Worm (Caenorhabditis elegans) whole organism, L1 larva: ENCODE results near the gene str-134.

Source experiments
- C16A3.4 ChIP-seq: fragments of 150-350 bp; optimal IDR thresholded peaks from 2 replicates; lab custom pipeline; 2014; ENCODE audit warnings: missing biosample characterization, missing genetic modification characterization
- C34B4.2 ChIP-seq: sonication (generic microtip); optimal IDR thresholded peaks from 2 replicates; lab custom pipeline; 2017; ENCODE audit warnings: mild to moderate bottlenecking, missing genetic modification characterization, missing compliant biosample characterization
- F16B12.6 ChIP-seq: fragments of 150-350 bp; optimal IDR thresholded peaks from 2 replicates; lab custom pipeline; 2014; ENCODE audit warnings: missing biosample characterization, missing genetic modification characterization
- Y116A8C.19 ChIP-seq: sonication (generic microtip); optimal IDR thresholded peaks from 2 replicates; lab custom pipeline; 2016; ENCODE audit warnings: missing compliant biosample characterization, missing genetic modification characterization, borderline replicate concordance
- aha-1 ChIP-seq: fragments of 150-350 bp; optimal IDR thresholded peaks from 2 replicates; lab custom pipeline; 2014; ENCODE audit warnings: missing biosample characterization, missing genetic modification characterization
- alr-1 ChIP-seq: fragments of 200-800 bp; sonication (Bioruptor generic); optimal IDR thresholded peaks from 2 replicates; lab custom pipeline; 2018; ENCODE audit warnings: borderline replicate concordance, mild to moderate bottlenecking, missing genetic modification characterization, missing compliant biosample characterization
- ama-1 ChIP-seq: fragments of 150-350 bp; optimal IDR thresholded peaks from 2 replicates; lab custom pipeline; 2014
- ceh-88 ChIP-seq: fragments of 200-800 bp; sonication (Bioruptor generic); IDR thresholded peaks from 2 replicates; pipeline ENCODE4 v1.3.6; 2022; ENCODE audit warnings: missing genetic modification characterization, missing compliant biosample characterization
- ceh-90 ChIP-seq: sonication (generic microtip); optimal IDR thresholded peaks from 2 replicates; lab custom pipeline; 2016; ENCODE audit warnings: missing genetic modification characterization, missing compliant biosample characterization
- ces-1 ChIP-seq: fragments of 150-350 bp; optimal IDR thresholded peaks from 2 replicates; lab custom pipeline; 2014; ENCODE audit warnings: missing biosample characterization, missing genetic modification reagents, missing genetic modification characterization
- dsc-1 ChIP-seq: sonication (generic microtip); optimal IDR thresholded peaks from 2 replicates; lab custom pipeline; 2016; ENCODE audit warnings: mild to moderate bottlenecking, missing genetic modification characterization, missing compliant biosample characterization
- efl-1 ChIP-seq, 4 experiments: fragments of 150-350 bp; optimal IDR thresholded peaks in 3 of 4; peaks in 1 of 4; 1 replicate in 1 of 4; 2 replicates in 3 of 4; lab custom pipeline; 2014; ENCODE audit warnings: missing biosample characterization in 2 of 4, missing genetic modification characterization in 2 of 4, missing genetic modification reagents in 2 of 4
- elt-3 ChIP-seq, 6 experiments: fragments of 150-350 bp in 1 of 6; sonication (generic microtip); optimal IDR thresholded peaks; 2 replicates each; lab custom pipeline; 2017 to 2018; ENCODE audit warnings: missing biosample characterization in 6 of 6, missing genetic modification characterization in 6 of 6, inconsistent platforms in 1 of 6
- ets-5 ChIP-seq: fragments of 200-800 bp; sonication (Bioruptor generic); IDR thresholded peaks from 2 replicates; pipeline ENCODE4 v1.3.6; 2022; ENCODE audit warnings: missing genetic modification characterization, missing compliant biosample characterization
- fkh-10 ChIP-seq: sonication (generic microtip); optimal IDR thresholded peaks from 2 replicates; lab custom pipeline; 2017; ENCODE audit warnings: missing biosample characterization, missing genetic modification reagents, missing genetic modification characterization
- fkh-4 ChIP-seq: sonication (generic microtip); optimal IDR thresholded peaks from 2 replicates; lab custom pipeline; 2016; ENCODE audit warnings: missing compliant biosample characterization, missing genetic modification characterization, borderline replicate concordance
- fos-1 ChIP-seq: fragments of 150-350 bp; optimal IDR thresholded peaks from 2 replicates; lab custom pipeline; 2014; ENCODE audit warnings: missing biosample characterization, missing genetic modification characterization
- grh-1 ChIP-seq: fragments of 200-800 bp; sonication (Bioruptor generic); IDR thresholded peaks from 2 replicates; pipeline ENCODE4 v1.3.6; 2022; ENCODE audit warnings: missing genetic modification reagents, missing genetic modification characterization, missing compliant biosample characterization
- hlh-17 ChIP-seq: fragments of 200-800 bp; sonication (Bioruptor generic); optimal IDR thresholded peaks from 2 replicates; lab custom pipeline; 2018; ENCODE audit warnings: missing genetic modification characterization, mild to moderate bottlenecking, missing compliant biosample characterization, moderate library complexity, borderline replicate concordance
- hpl-2 ChIP-seq: fragments of 150-350 bp; optimal IDR thresholded peaks from 2 replicates; lab custom pipeline; 2014; ENCODE audit warnings: missing biosample characterization, missing genetic modification reagents, missing genetic modification characterization
- irx-1 ChIP-seq: sonication (generic microtip); optimal IDR thresholded peaks from 2 replicates; lab custom pipeline; 2016; ENCODE audit warnings: missing genetic modification characterization, missing compliant biosample characterization
- lin-13 ChIP-seq: fragments of 150-350 bp; optimal IDR thresholded peaks from 2 replicates; lab custom pipeline; 2014; ENCODE audit warnings: missing biosample characterization, missing genetic modification reagents, missing genetic modification characterization
- lin-35 ChIP-seq, 2 experiments: fragments of 150-350 bp; optimal IDR thresholded peaks; 2 replicates each; lab custom pipeline; 2014; ENCODE audit warnings: missing biosample characterization in 2 of 2, missing genetic modification characterization in 2 of 2, missing genetic modification reagents in 2 of 2
- lin-39 ChIP-seq: fragments of 150-350 bp; optimal IDR thresholded peaks from 2 replicates; lab custom pipeline; 2014; ENCODE audit warnings: missing biosample characterization, missing genetic modification reagents, missing genetic modification characterization
- lir-3 ChIP-seq: sonication (generic microtip); optimal IDR thresholded peaks from 2 replicates; lab custom pipeline; 2016; ENCODE audit warnings: mild to moderate bottlenecking, missing genetic modification characterization, moderate library complexity, missing compliant biosample characterization; ENCODE audit not compliant: poor library complexity
- lsy-2 ChIP-seq, 2 experiments: fragments of 150-350 bp; optimal IDR thresholded peaks; 2 replicates each; lab custom pipeline; 2014; ENCODE audit warnings: missing biosample characterization in 2 of 2, missing genetic modification characterization in 2 of 2
- mep-1 ChIP-seq: fragments of 150-350 bp; optimal IDR thresholded peaks from 2 replicates; lab custom pipeline; 2014; ENCODE audit warnings: missing biosample characterization, missing genetic modification characterization
- nhr-19 ChIP-seq: fragments of 200-800 bp; sonication (Bioruptor generic); conservative IDR thresholded peaks from 2 replicates; pipeline ENCODE4 v1.3.6; 2022; ENCODE audit warnings: missing genetic modification characterization, missing compliant biosample characterization
- nhr-20 ChIP-seq: sonication (generic microtip); optimal IDR thresholded peaks from 2 replicates; lab custom pipeline; 2016; ENCODE audit warnings: mild to moderate bottlenecking, missing genetic modification characterization, missing compliant biosample characterization
- nhr-237 ChIP-seq: fragments of 150-350 bp; optimal IDR thresholded peaks from 2 replicates; lab custom pipeline; 2014; ENCODE audit warnings: missing biosample characterization, missing genetic modification characterization
- nhr-47 ChIP-seq: sonication (generic microtip); optimal IDR thresholded peaks from 2 replicates; lab custom pipeline; 2016; ENCODE audit warnings: mild to moderate bottlenecking, missing genetic modification characterization, moderate library complexity, missing compliant biosample characterization
- nhr-77 ChIP-seq: fragments of 150-350 bp; optimal IDR thresholded peaks from 2 replicates; lab custom pipeline; 2014; ENCODE audit warnings: missing biosample characterization, missing genetic modification characterization
- nhr-84 ChIP-seq: sonication (generic microtip); optimal IDR thresholded peaks from 2 replicates; lab custom pipeline; 2017; ENCODE audit warnings: missing biosample characterization, missing genetic modification characterization
- nhr-85 ChIP-seq: sonication (generic microtip); peaks from one replicate; lab custom pipeline; 2016; ENCODE audit warnings: missing genetic modification characterization, inconsistent platforms, missing compliant biosample characterization
- nhr-90 ChIP-seq: sonication (generic microtip); optimal IDR thresholded peaks from 2 replicates; lab custom pipeline; 2016; ENCODE audit warnings: mild to moderate bottlenecking, missing genetic modification characterization, missing compliant biosample characterization; ENCODE audit not compliant: poor library complexity
- pag-3 ChIP-seq: sonication (generic microtip); optimal IDR thresholded peaks from 2 replicates; lab custom pipeline; 2017; ENCODE audit warnings: missing genetic modification characterization, mild to moderate bottlenecking, missing compliant biosample characterization, antibody characterized with exemption, borderline replicate concordance; ENCODE audit not compliant: insufficient read depth
- pax-3 ChIP-seq: fragments of 200-800 bp; sonication (Bioruptor generic); optimal IDR thresholded peaks from 2 replicates; lab custom pipeline; 2018; ENCODE audit warnings: mild to moderate bottlenecking, missing genetic modification characterization, moderate library complexity, missing compliant biosample characterization
- pqm-1 ChIP-seq: sonication (generic microtip); optimal IDR thresholded peaks from 3 replicates; lab custom pipeline; 2017; ENCODE audit warnings: missing biosample characterization, missing genetic modification characterization
- rnt-1 ChIP-seq: sonication (generic microtip); optimal IDR thresholded peaks from 2 replicates; lab custom pipeline; 2016; ENCODE audit warnings: mild to moderate bottlenecking, missing genetic modification characterization, moderate library complexity, missing compliant biosample characterization
- skn-1 ChIP-seq: fragments of 150-350 bp; optimal IDR thresholded peaks from 2 replicates; lab custom pipeline; 2014; ENCODE audit warnings: missing biosample characterization, missing genetic modification characterization
- snpc-4 ChIP-seq: fragments of 150-350 bp; optimal IDR thresholded peaks from 2 replicates; lab custom pipeline; 2014; ENCODE audit warnings: missing biosample characterization, missing genetic modification characterization
- sptf-1 ChIP-seq: fragments of 150-350 bp; optimal IDR thresholded peaks from 2 replicates; lab custom pipeline; 2014; ENCODE audit warnings: missing biosample characterization, missing genetic modification characterization
- tbx-2 ChIP-seq: sonication (generic microtip); optimal IDR thresholded peaks from 2 replicates; lab custom pipeline; 2016; ENCODE audit warnings: missing genetic modification characterization, missing compliant biosample characterization
- tlp-1 ChIP-seq: fragments of 150-350 bp; optimal IDR thresholded peaks from 2 replicates; lab custom pipeline; 2014; ENCODE audit warnings: missing biosample characterization, missing genetic modification characterization
- unc-130 ChIP-seq: fragments of 150-350 bp; optimal IDR thresholded peaks from 2 replicates; lab custom pipeline; 2017; ENCODE audit warnings: missing biosample characterization, missing genetic modification characterization, inconsistent platforms
- unc-98 ChIP-seq: fragments of 200-800 bp; sonication (Bioruptor generic); IDR thresholded peaks from 2 replicates; pipeline ENCODE4 v1.3.6; 2022; ENCODE audit warnings: missing genetic modification characterization, missing compliant biosample characterization
- xbp-1 ChIP-seq: sonication (generic microtip); optimal IDR thresholded peaks from 2 replicates; lab custom pipeline; 2016; ENCODE audit warnings: missing genetic modification characterization, missing compliant biosample characterization
- zag-1 ChIP-seq: fragments of 150-350 bp; optimal IDR thresholded peaks from 2 replicates; lab custom pipeline; 2014; ENCODE audit warnings: missing biosample characterization, missing genetic modification characterization
- zip-4 ChIP-seq: fragments of 200-800 bp; sonication (Bioruptor generic); optimal IDR thresholded peaks from 2 replicates; lab custom pipeline; 2018; ENCODE audit warnings: mild to moderate bottlenecking, missing genetic modification characterization, moderate library complexity, missing compliant biosample characterization
- ztf-11 ChIP-seq, 2 experiments: sonication (generic microtip); optimal IDR thresholded peaks; 2 replicates each; lab custom pipeline; 2016 to 2017; ENCODE audit warnings: missing genetic modification characterization in 2 of 2, missing biosample characterization in 1 of 2, missing compliant biosample characterization in 1 of 2
- ztf-4 ChIP-seq: fragments of 150-350 bp; optimal IDR thresholded peaks from 2 replicates; lab custom pipeline; 2014; ENCODE audit warnings: missing biosample characterization, missing genetic modification characterization

str-134 gene

DNA sequence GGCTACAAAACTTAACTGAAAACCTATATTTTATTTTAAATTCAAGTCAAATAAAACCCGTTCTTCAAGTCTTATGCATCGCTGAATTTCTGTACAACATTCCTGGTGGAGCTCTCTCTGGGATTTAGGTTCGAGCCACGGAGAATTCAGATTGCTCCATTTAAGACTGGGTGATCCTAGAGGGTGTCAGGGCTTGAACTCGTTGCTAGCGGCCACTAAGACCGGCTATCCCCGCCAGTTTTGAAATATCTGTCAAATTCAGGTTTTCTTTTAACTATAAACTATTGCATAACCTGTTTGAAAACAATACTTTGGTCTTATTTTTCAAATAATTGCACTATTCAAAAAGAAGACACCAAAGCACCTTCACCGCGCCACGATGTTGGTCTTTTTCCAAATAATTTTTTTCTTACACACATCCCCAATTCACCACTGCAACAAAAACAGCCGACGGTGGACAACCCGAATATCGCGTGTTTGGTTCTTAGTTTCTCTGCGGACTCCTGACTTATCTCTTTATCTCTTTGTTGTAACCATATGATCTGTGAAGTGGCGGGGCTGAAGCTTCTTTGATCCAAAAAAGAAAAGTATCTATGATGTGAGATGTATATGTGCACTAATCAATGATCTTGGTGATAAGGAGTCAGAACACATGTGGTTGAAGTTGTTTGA lies 14.5 kb upstream of the str-134 start (continued):
- TF ChIP-seq C34B4.2 (tag; lab: Kevin White, UChicago) (no peak), pax-3 (tag; lab: Kevin White, UChicago) (no peak), nhr-90 (tag; lab: Kevin White, UChicago) (peak; percentile 62), fos-1 (no peak), unc-130 (tag; lab: Kevin White, UChicago) (peak; percentile 68), nhr-77 (tag; lab: Kevin White, UChicago) (no peak), ceh-90 (tag; lab: Kevin White, UChicago) (no peak), hlh-17 (no peak), nhr-47 (tag; lab: Kevin White, UChicago) (peak; percentile 57), ama-1 (lab: Kevin White, UChicago) (peak; percentile 79), lir-3 (tag; lab: Kevin White, UChicago) (peak; percentile 81), skn-1 (tag; lab: Kevin White, UChicago) (no peak), ztf-4 (peak; percentile 76), zag-1 (tag; lab: Kevin White, UChicago) (no peak), tlp-1 (tag; lab: Kevin White, UChicago) (no peak), lsy-2 (tag; optimal IDR thresholded peaks at IDR 0.05; lab: Kevin White, UChicago) (peak; percentile 38 to 62), ces-1 (no peak), snpc-4 (no peak), lin-39 (tag; lab: Kevin White, UChicago) (no peak), dsc-1 (tag; lab: Kevin White, UChicago) (no peak), ceh-88 (GFP tag; lab: Robert Waterston, UW) (peak; percentile 40; the same call in 1 of the 2 replicates), rnt-1 (peak; percentile 80), unc-98 (no peak), elt-3 (tag; optimal IDR thresholded peaks at IDR 0.05; lab: Kevin White, UChicago) (peak in 2 of 6 experiments; percentile 13 to 83), nhr-85 (peak; percentile 75), aha-1 (tag; lab: Kevin White, UChicago) (no peak), irx-1 (tag; lab: Kevin White, UChicago) (peak; percentile 28), nhr-84 (tag; lab: Kevin White, UChicago) (no peak), lin-13 (no peak), ztf-11 (tag; optimal IDR thresholded peaks at IDR 0.05; lab: Kevin White, UChicago) (no peak), mep-1 (tag; lab: Kevin White, UChicago) (peak; percentile 47), fkh-10 (GFP tag; lab: Kevin White, UChicago) (no peak), nhr-20 (peak; percentile 84), fkh-4 (tag; lab: Kevin White, UChicago) (no peak), hpl-2 (GFP tag; lab: Kevin White, UChicago) (no peak), lin-35 (GFP tag; optimal IDR thresholded peaks at IDR 0.05; lab: Kevin White, UChicago) (peak in 1 of 2 experiments; percentile 76), alr-1 (tag; lab: Kevin White, UChicago) (no peak), efl-1 (optimal IDR thresholded peaks at IDR 0.05; lab: Kevin White, UChicago) (peak in 1 of 2 experiments; percentile 14), efl-1 (GFP tag; optimal IDR thresholded peaks at IDR 0.05 in 1 of 2; lab: Kevin White, UChicago) (no peak), zip-4 (no peak), C16A3.4 (tag; lab: Kevin White, UChicago) (peak; percentile 57)

DNA sequence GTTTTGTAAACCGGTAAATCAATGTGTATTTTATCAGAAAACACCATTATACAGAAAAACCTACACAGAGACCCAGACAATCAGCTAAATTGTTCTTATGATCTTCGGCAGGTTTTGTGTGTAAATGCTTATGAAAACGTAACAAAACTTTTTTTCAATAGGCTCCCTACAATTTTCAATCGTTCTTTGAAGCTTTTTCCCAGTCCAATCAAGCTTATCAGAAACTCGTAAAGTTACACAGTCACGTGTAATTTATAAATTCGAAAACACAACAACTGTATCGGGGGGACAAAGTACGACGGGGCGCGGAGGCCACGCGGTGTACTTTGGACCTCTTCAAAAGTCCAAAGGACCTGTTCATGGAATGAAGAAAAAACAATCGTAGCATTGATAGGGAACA lies 13.2 kb upstream of the str-134 start:
- peak in 1 of 2 experiments; percentile 32 for TF ChIP-seq ztf-11 (tag; optimal IDR thresholded peaks at IDR 0.05; lab: Kevin White, UChicago)
- TF ChIP-seq xbp-1 (tag; lab: Kevin White, UChicago): peak; percentile 5
- TF ChIP-seq nhr-47 (tag; lab: Kevin White, UChicago): peak; percentile 49
- no peak for TF ChIP-seq fkh-10 (GFP tag; lab: Kevin White, UChicago)
- TF ChIP-seq pqm-1 (tag; lab: Kevin White, UChicago): no peak
- TF ChIP-seq nhr-19: peak; percentile 94
- no peak for TF ChIP-seq ets-5 (GFP tag; lab: Robert Waterston, UW)
- no peak for TF ChIP-seq pag-3 (tag; lab: Kevin White, UChicago)
- TF ChIP-seq nhr-237 (tag; lab: Kevin White, UChicago): no peak
- peak; percentile 56; the same call in 1 of the 2 replicates for TF ChIP-seq grh-1 (GFP tag; lab: Robert Waterston, UW)
- no peak for TF ChIP-seq ces-1
- TF ChIP-seq sptf-1 (tag; lab: Kevin White, UChicago): no peak
- TF ChIP-seq elt-3 (tag; optimal IDR thresholded peaks at IDR 0.05; lab: Kevin White, UChicago): peak in 2 of 6 experiments; percentile 45 to 48
- peak; percentile 63 for TF ChIP-seq tbx-2 (tag; lab: Kevin White, UChicago)
- TF ChIP-seq Y116A8C.19 (tag; lab: Kevin White, UChicago): no peak
- no peak for TF ChIP-seq irx-1 (tag; lab: Kevin White, UChicago)
- TF ChIP-seq F16B12.6 (tag; lab: Kevin White, UChicago): no peak
- no peak for TF ChIP-seq zip-4
